Fruit fly (Drosophila melanogaster): Measurements from ENCODE around the gene CG9760.

DNA sequence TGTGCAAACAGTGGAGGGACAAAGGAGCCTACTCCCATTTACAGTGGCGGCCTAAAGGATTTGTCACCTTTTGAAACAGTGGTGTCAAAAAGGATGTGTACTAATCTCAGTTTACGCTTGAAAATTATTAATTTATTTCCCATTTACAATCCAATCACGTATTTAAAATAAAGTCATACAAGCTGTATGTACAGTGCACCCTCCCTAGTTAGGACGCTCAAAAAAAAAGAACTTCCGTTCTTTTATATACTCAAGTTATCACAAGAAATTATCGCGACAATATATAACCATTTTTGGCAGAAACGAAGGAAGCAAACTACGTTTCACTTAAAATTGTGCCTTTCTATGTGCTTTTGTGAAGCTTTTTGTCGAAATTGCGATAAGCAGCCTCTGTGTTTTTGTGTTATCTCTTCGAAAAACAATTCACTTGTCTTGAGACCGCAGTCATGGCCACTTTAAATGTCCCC, 24.3 kb downstream of the CG9760 start:
- no peak for TF ChIP-seq Sin3A (optimal IDR thresholded peaks at IDR 0.05)
- TF ChIP-seq psq (optimal IDR thresholded peaks at IDR 0.05) = no peak
- no peak for TF ChIP-seq insv (optimal IDR thresholded peaks at IDR 0.05)
- TF ChIP-seq h (optimal IDR thresholded peaks at IDR 0.05) = no peak
- TF ChIP-seq Myc (optimal IDR thresholded peaks at IDR 0.05) = no peak
- TF ChIP-seq ttk (optimal IDR thresholded peaks at IDR 0.05) = no peak
